Fruit fly (Drosophila melanogaster): ENCODE data around the gene Glut4EF.

DNA sequence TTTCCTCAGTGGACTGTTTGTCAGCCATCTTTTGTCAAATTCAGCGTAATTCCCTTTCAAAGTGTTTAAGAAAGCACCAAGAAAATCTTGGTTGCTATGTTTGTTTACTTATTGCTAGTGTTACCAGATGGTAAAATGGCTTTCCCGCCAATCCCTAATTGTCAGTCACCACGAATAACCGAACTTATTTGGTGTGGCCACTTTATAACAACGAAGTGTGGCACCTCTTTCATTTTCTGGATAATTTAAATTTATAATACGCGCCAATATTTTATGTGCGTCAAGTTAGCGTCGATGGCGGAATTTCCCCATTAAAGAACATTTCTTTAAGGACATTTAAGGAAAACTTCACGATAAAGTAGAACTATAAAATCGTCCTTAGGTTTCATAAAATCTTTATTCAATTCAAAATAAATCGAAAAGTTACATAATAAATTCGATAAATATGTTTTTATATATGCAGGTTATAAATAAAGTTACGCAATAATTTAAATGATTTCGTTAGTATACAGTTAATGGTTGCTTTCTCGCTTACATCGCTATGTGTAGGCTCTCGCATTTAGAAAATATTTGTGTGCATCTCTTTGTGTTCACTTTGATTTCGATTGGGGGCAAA lies 126.8 kb downstream of the Glut4EF start, which contains the start of gene CG5359:
- TF ChIP-seq fd59A (GFP tag; optimal IDR thresholded peaks at IDR 0.05) (no peak), cyc (GFP tag; optimal IDR thresholded peaks at IDR 0.05) (no peak), CG6854 (GFP tag; optimal IDR thresholded peaks at IDR 0.05) (no peak)

Measured in whole organism, prepupa.